ENCODE assay signal across 1 fruit fly cellular context in genomic region chr3L:2466411-2467015, dm6.
TF ChIP-seq lines count a peak whose summit lies in the region.

No protein-coding gene starts in this region.

TF ChIP-seq in whole organism, embryonic, 481 proteins besides CTCF, POLR2A, EP300 and RAD21 (continued from another document and continues in another):
- TF ChIP-seq toy (GFP tag; IDR thresholded peaks at IDR 0.05; lab: Robert Waterston, UW), result no peak
- no peak for TF ChIP-seq grn (GFP tag; optimal IDR thresholded peaks at IDR 0.05; lab: Kevin White, UChicago)
- TF ChIP-seq bab2 (GFP tag; optimal IDR thresholded peaks at IDR 0.05; lab: Kevin White, UChicago), result no peak
- TF ChIP-seq sisA (GFP tag; IDR thresholded peaks at IDR 0.05; lab: Robert Waterston, UW), result no peak
- peak; percentile 29 for TF ChIP-seq Blimp-1 (GFP tag; optimal IDR thresholded peaks at IDR 0.05; lab: Kevin White, UChicago)
- TF ChIP-seq fd102C (GFP tag; optimal IDR thresholded peaks at IDR 0.05; lab: Kevin White, UChicago), result peak; percentile 56
- TF ChIP-seq ro (GFP tag; IDR thresholded peaks at IDR 0.05; lab: Robert Waterston, UW), result no peak
- TF ChIP-seq luna (GFP tag; optimal IDR thresholded peaks at IDR 0.05; lab: Kevin White, UChicago), result peak; percentile 69
- peak; percentile 2 for TF ChIP-seq Dek (tag; optimal IDR thresholded peaks at IDR 0.05; lab: Kevin White, UChicago)
- peak; percentile 27 for TF ChIP-seq CG12155 (GFP tag; optimal IDR thresholded peaks at IDR 0.05; lab: Kevin White, UChicago)
- TF ChIP-seq CG7372 (GFP tag; IDR thresholded peaks at IDR 0.05; lab: Robert Waterston, UW), result no peak
- no peak for TF ChIP-seq CG17612 (GFP tag; IDR thresholded peaks at IDR 0.05; lab: Robert Waterston, UW)
- no peak for TF ChIP-seq Mrtf (GFP tag; IDR thresholded peaks at IDR 0.05; lab: Robert Waterston, UW)
- TF ChIP-seq Rfx (GFP tag; IDR thresholded peaks at IDR 0.05; lab: Robert Waterston, UW), result peak; percentile 54
- TF ChIP-seq MBD-R2 (GFP tag; IDR thresholded peaks at IDR 0.05; lab: Robert Waterston, UW), result 0 out of 2 replicates have a peak, but pooled peaks have one; percentile 20
- TF ChIP-seq CG8944 (GFP tag; optimal IDR thresholded peaks at IDR 0.05; lab: Kevin White, UChicago), result peak; percentile 8
- no peak for TF ChIP-seq Lim3 (GFP tag; IDR thresholded peaks at IDR 0.05; lab: Robert Waterston, UW)
- no peak for TF ChIP-seq sqz (GFP tag; optimal IDR thresholded peaks at IDR 0.05; lab: Kevin White, UChicago)
- TF ChIP-seq CG14667 (GFP tag; IDR thresholded peaks at IDR 0.05; lab: Robert Waterston, UW), result 0 out of 2 replicates have a peak, but pooled peaks have one; percentile 9
- TF ChIP-seq CG12236 (GFP tag; optimal IDR thresholded peaks at IDR 0.05; lab: Kevin White, UChicago), result no peak
- TF ChIP-seq Lhr (GFP tag; optimal IDR thresholded peaks at IDR 0.05; lab: Kevin White, UChicago), result peak; percentile 90
- TF ChIP-seq HLH4C (GFP tag; IDR thresholded peaks at IDR 0.05; lab: Robert Waterston, UW; ENCODE audit: partially characterized antibody), result peak; percentile 54; the same call in 2 of the 3 replicates
- peak; percentile 28 for TF ChIP-seq CG13424 (tag; optimal IDR thresholded peaks at IDR 0.05; lab: Kevin White, UChicago)
- peak; percentile 11; the same call in 1 of the 3 replicates for TF ChIP-seq row (GFP tag; IDR thresholded peaks at IDR 0.05; lab: Robert Waterston, UW)
- TF ChIP-seq CG9727 (GFP tag; optimal IDR thresholded peaks at IDR 0.05; lab: Kevin White, UChicago), result no peak
- no peak for TF ChIP-seq CG17361 (GFP tag; IDR thresholded peaks at IDR 0.05; lab: Robert Waterston, UW)
- no peak for TF ChIP-seq Oaz (GFP tag; IDR thresholded peaks at IDR 0.05; lab: Robert Waterston, UW)
- TF ChIP-seq CG13894 (tag; optimal IDR thresholded peaks at IDR 0.05; lab: Kevin White, UChicago), result peak; percentile 76
- TF ChIP-seq CG17568 (GFP tag; optimal IDR thresholded peaks at IDR 0.05; lab: Kevin White, UChicago), result peak; percentile 51
- no peak for TF ChIP-seq CG17802 (tag; optimal IDR thresholded peaks at IDR 0.05; lab: Kevin White, UChicago)
- no peak for TF ChIP-seq tup (GFP tag; optimal IDR thresholded peaks at IDR 0.05; lab: Kevin White, UChicago)
- TF ChIP-seq CG2678 (tag; optimal IDR thresholded peaks at IDR 0.05; lab: Kevin White, UChicago), result no peak
- TF ChIP-seq sens-2 (GFP tag; IDR thresholded peaks at IDR 0.05; lab: Robert Waterston, UW), result peak; percentile 42; the same call in 1 of the 2 replicates
- no peak for TF ChIP-seq Ada2b (GFP tag; IDR thresholded peaks at IDR 0.05; lab: Robert Waterston, UW)
- peak; percentile 6 for TF ChIP-seq CG1602 (GFP tag; optimal IDR thresholded peaks at IDR 0.05; lab: Kevin White, UChicago)
- TF ChIP-seq Hey (tag; optimal IDR thresholded peaks at IDR 0.05; lab: Kevin White, UChicago), result no peak
- peak; percentile 49 for TF ChIP-seq ac (GFP tag; optimal IDR thresholded peaks at IDR 0.05; lab: Kevin White, UChicago)
- TF ChIP-seq CG16815 (GFP tag; optimal IDR thresholded peaks at IDR 0.05; lab: Kevin White, UChicago), result no peak
- TF ChIP-seq vfl (GFP tag; optimal IDR thresholded peaks at IDR 0.05; lab: Kevin White, UChicago), result peak; percentile 30
- TF ChIP-seq CG9797 (GFP tag; optimal IDR thresholded peaks at IDR 0.05; lab: Kevin White, UChicago), result peak; percentile 88
- peak; percentile 67 for TF ChIP-seq Sry-δ (GFP tag; optimal IDR thresholded peaks at IDR 0.05; lab: Kevin White, UChicago)
- no peak for TF ChIP-seq tx (GFP tag; optimal IDR thresholded peaks at IDR 0.05; lab: Kevin White, UChicago)
- no peak for TF ChIP-seq CG2889 (GFP tag; IDR thresholded peaks at IDR 0.05; lab: Robert Waterston, UW)
- peak; percentile 20 for TF ChIP-seq CG2202 (tag; optimal IDR thresholded peaks at IDR 0.05; lab: Kevin White, UChicago)
- peak; percentile 29 for TF ChIP-seq zf30C (GFP tag; optimal IDR thresholded peaks at IDR 0.05; lab: Kevin White, UChicago)
- no peak for TF ChIP-seq zfh1 (GFP tag; IDR thresholded peaks at IDR 0.05; lab: Robert Waterston, UW)
- peak; percentile 51 for TF ChIP-seq bbx (GFP tag; IDR thresholded peaks at IDR 0.05; lab: Robert Waterston, UW; ENCODE audit: partially characterized antibody)
- no peak for TF ChIP-seq bcd (GFP tag; optimal IDR thresholded peaks at IDR 0.05; lab: Kevin White, UChicago)
- no peak for TF ChIP-seq CG16779 (GFP tag; IDR thresholded peaks at IDR 0.05; lab: Robert Waterston, UW)
- peak; percentile 86 for TF ChIP-seq vvl (GFP tag; IDR thresholded peaks at IDR 0.05; lab: Robert Waterston, UW)
- no peak for TF ChIP-seq danr (GFP tag; IDR thresholded peaks at IDR 0.05; lab: Robert Waterston, UW)
- TF ChIP-seq CG13624 (GFP tag; optimal IDR thresholded peaks at IDR 0.05; lab: Kevin White, UChicago), result peak; percentile 68
- no peak for TF ChIP-seq fd96Cb (tag; optimal IDR thresholded peaks at IDR 0.05; lab: Kevin White, UChicago)
- no peak for TF ChIP-seq Ssrp (tag; optimal IDR thresholded peaks at IDR 0.05; lab: Kevin White, UChicago)
- no peak for TF ChIP-seq BtbVII (GFP tag; optimal IDR thresholded peaks at IDR 0.05; lab: Kevin White, UChicago)
- TF ChIP-seq CG11696 (GFP tag; IDR thresholded peaks at IDR 0.05; lab: Robert Waterston, UW), result 0 out of 2 replicates have a peak, but pooled peaks have one; percentile 13
- TF ChIP-seq NfI (GFP tag; optimal IDR thresholded peaks at IDR 0.05; lab: Kevin White, UChicago), result peak; percentile 9
- no peak for TF ChIP-seq ssp (GFP tag; IDR thresholded peaks at IDR 0.05; lab: Robert Waterston, UW)
- no peak for TF ChIP-seq CG30431 (GFP tag; optimal IDR thresholded peaks at IDR 0.05; lab: Kevin White, UChicago)
- TF ChIP-seq gce (GFP tag; IDR thresholded peaks at IDR 0.05; lab: Robert Waterston, UW), result no peak
- peak; percentile 28; the same call in 1 of the 2 replicates for TF ChIP-seq CG14441 (GFP tag; IDR thresholded peaks at IDR 0.05; lab: Robert Waterston, UW)
- TF ChIP-seq PHDP (tag; optimal IDR thresholded peaks at IDR 0.05; lab: Kevin White, UChicago), result peak; percentile 35
- no peak for TF ChIP-seq CG31224 (GFP tag; IDR thresholded peaks at IDR 0.05; lab: Robert Waterston, UW)
- TF ChIP-seq Mes4 (GFP tag; optimal IDR thresholded peaks at IDR 0.05; lab: Kevin White, UChicago), result peak; percentile 41
- peak in 1 of 2 experiments; percentile 79 for TF ChIP-seq crp (GFP tag; optimal IDR thresholded peaks at IDR 0.05; lab: Kevin White, UChicago)
- TF ChIP-seq CG17186 (GFP tag; optimal IDR thresholded peaks at IDR 0.05; lab: Kevin White, UChicago), result peak; percentile 71
- TF ChIP-seq CG12219 (GFP tag; optimal IDR thresholded peaks at IDR 0.05; lab: Kevin White, UChicago), result peak; percentile 24
- no peak for TF ChIP-seq CG16863 (GFP tag; optimal IDR thresholded peaks at IDR 0.05; lab: Kevin White, UChicago)
- TF ChIP-seq CG11560 (tag; IDR thresholded peaks at IDR 0.05; lab: Robert Waterston, UW), result no peak
- peak; percentile 76 for TF ChIP-seq CG7987 (GFP tag; optimal IDR thresholded peaks at IDR 0.05; lab: Kevin White, UChicago)
- no peak for TF ChIP-seq disco-r (GFP tag; optimal IDR thresholded peaks at IDR 0.05; lab: Kevin White, UChicago)
- TF ChIP-seq grau (tag; optimal IDR thresholded peaks at IDR 0.05; lab: Kevin White, UChicago), result peak; percentile 52
- TF ChIP-seq CG9609 (GFP tag; optimal IDR thresholded peaks at IDR 0.05; lab: Kevin White, UChicago), result no peak
- peak; percentile 80 for TF ChIP-seq CG31365 (tag; optimal IDR thresholded peaks at IDR 0.05; lab: Kevin White, UChicago)
- peak; percentile 58; the same call in 1 of the 2 replicates for TF ChIP-seq CG5953 (GFP tag; IDR thresholded peaks at IDR 0.05; lab: Robert Waterston, UW)
- TF ChIP-seq CG17829 (tag; optimal IDR thresholded peaks at IDR 0.05; lab: Kevin White, UChicago), result peak; percentile 72
- no peak for TF ChIP-seq z (GFP tag; IDR thresholded peaks at IDR 0.05; lab: Robert Waterston, UW)
- no peak for TF ChIP-seq CG18011 (GFP tag; optimal IDR thresholded peaks at IDR 0.05; lab: Kevin White, UChicago)
- TF ChIP-seq NK7.1 (GFP tag; optimal IDR thresholded peaks at IDR 0.05; lab: Kevin White, UChicago), result no peak
- TF ChIP-seq Tbp (GFP tag; optimal IDR thresholded peaks at IDR 0.05; lab: Kevin White, UChicago), result peak; percentile 3
- no peak for TF ChIP-seq Lpt (GFP tag; optimal IDR thresholded peaks at IDR 0.05; lab: Kevin White, UChicago)
- no peak for TF ChIP-seq CG4424 (GFP tag; optimal IDR thresholded peaks at IDR 0.05; lab: Kevin White, UChicago)
- peak; percentile 90 for TF ChIP-seq E2f2 (GFP tag; IDR thresholded peaks at IDR 0.05; lab: Robert Waterston, UW)
- peak; percentile 69 for TF ChIP-seq lbe (GFP tag; optimal IDR thresholded peaks at IDR 0.05; lab: Kevin White, UChicago)
- TF ChIP-seq lmd (GFP tag; IDR thresholded peaks at IDR 0.05; lab: Robert Waterston, UW), result no peak; the same call in 1 of the 2 replicates
- TF ChIP-seq Vsx1 (GFP tag; optimal IDR thresholded peaks at IDR 0.05; lab: Kevin White, UChicago), result no peak
- peak; percentile 24 for TF ChIP-seq kni (GFP tag; optimal IDR thresholded peaks at IDR 0.05; lab: Kevin White, UChicago)
- no peak for TF ChIP-seq otp (GFP tag; IDR thresholded peaks at IDR 0.05; lab: Robert Waterston, UW)
- peak; percentile 67 for TF ChIP-seq her (GFP tag; optimal IDR thresholded peaks at IDR 0.05; lab: Kevin White, UChicago)
- no peak for TF ChIP-seq Sox102F (GFP tag; optimal IDR thresholded peaks at IDR 0.05; lab: Kevin White, UChicago)
- TF ChIP-seq Bdp1 (GFP tag; optimal IDR thresholded peaks at IDR 0.05; lab: Kevin White, UChicago), result no peak
- TF ChIP-seq lov (optimal IDR thresholded peaks at IDR 0.05; lab: Kevin White, UChicago), result no peak
- 0 out of 3 replicates have a peak, but pooled peaks have one; percentile 60 for TF ChIP-seq lov (GFP tag; IDR thresholded peaks at IDR 0.05; lab: Robert Waterston, UW)
- no peak for TF ChIP-seq btn (GFP tag; optimal IDR thresholded peaks at IDR 0.05; lab: Kevin White, UChicago)
- no peak for TF ChIP-seq slou (GFP tag; optimal IDR thresholded peaks at IDR 0.05; lab: Kevin White, UChicago)
- no peak for TF ChIP-seq az2 (GFP tag; optimal IDR thresholded peaks at IDR 0.05; lab: Kevin White, UChicago)
- TF ChIP-seq Optix (GFP tag; IDR thresholded peaks at IDR 0.05; lab: Robert Waterston, UW), result no peak
- TF ChIP-seq CG6765 (GFP tag; optimal IDR thresholded peaks at IDR 0.05; lab: Kevin White, UChicago), result peak; percentile 24
- no peak for TF ChIP-seq ems (GFP tag; optimal IDR thresholded peaks at IDR 0.05; lab: Kevin White, UChicago)
- no peak for TF ChIP-seq al (GFP tag; IDR thresholded peaks at IDR 0.05; lab: Robert Waterston, UW)
- TF ChIP-seq Dref (GFP tag; IDR thresholded peaks at IDR 0.05; lab: Robert Waterston, UW), result peak; percentile 62
- no peak for TF ChIP-seq CG30020 (tag; optimal IDR thresholded peaks at IDR 0.05; lab: Kevin White, UChicago)
- no peak for TF ChIP-seq eyg (GFP tag; optimal IDR thresholded peaks at IDR 0.05; lab: Kevin White, UChicago)
- no peak for TF ChIP-seq Hr78 (GFP tag; optimal IDR thresholded peaks at IDR 0.05; lab: Kevin White, UChicago)
- no peak for TF ChIP-seq Hr3 (GFP tag; optimal IDR thresholded peaks at IDR 0.05; lab: Kevin White, UChicago)
- no peak for TF ChIP-seq CG32767 (GFP tag; IDR thresholded peaks at IDR 0.05; lab: Robert Waterston, UW)
- TF ChIP-seq inv (GFP tag; IDR thresholded peaks at IDR 0.05; lab: Robert Waterston, UW; ENCODE audit: partially characterized antibody), result no peak; the same call in 1 of the 2 replicates
- TF ChIP-seq CG12744 (GFP tag; optimal IDR thresholded peaks at IDR 0.05; lab: Kevin White, UChicago), result no peak
- TF ChIP-seq CG33557 (GFP tag; optimal IDR thresholded peaks at IDR 0.05; lab: Kevin White, UChicago), result no peak
- TF ChIP-seq CG4404 (GFP tag; IDR thresholded peaks at IDR 0.05; lab: Robert Waterston, UW), result no peak
- TF ChIP-seq Awh (GFP tag; IDR thresholded peaks at IDR 0.05; lab: Robert Waterston, UW), result no peak
- no peak for TF ChIP-seq cwo (GFP tag; optimal IDR thresholded peaks at IDR 0.05; lab: Kevin White, UChicago)
- no peak for TF ChIP-seq CG10462 (GFP tag; optimal IDR thresholded peaks at IDR 0.05; lab: Kevin White, UChicago)
- TF ChIP-seq Abd-B (GFP tag; optimal IDR thresholded peaks at IDR 0.05; lab: Kevin White, UChicago), result no peak
- TF ChIP-seq Poxn (GFP tag; IDR thresholded peaks at IDR 0.05; lab: Robert Waterston, UW), result no peak
- TF ChIP-seq chm (GFP tag; IDR thresholded peaks at IDR 0.05; lab: Robert Waterston, UW), result 0 out of 2 replicates have a peak, but pooled peaks have one; percentile 8
- TF ChIP-seq Nf-YA (GFP tag; IDR thresholded peaks at IDR 0.05; lab: Robert Waterston, UW), result no peak
- peak; percentile 2 for TF ChIP-seq CG4328 (GFP tag; optimal IDR thresholded peaks at IDR 0.05; lab: Kevin White, UChicago)
- TF ChIP-seq CG8290 (GFP tag; optimal IDR thresholded peaks at IDR 0.05; lab: Kevin White, UChicago), result peak; percentile 69
- TF ChIP-seq CG8290 (tag; optimal IDR thresholded peaks at IDR 0.05; lab: Kevin White, UChicago), result peak in 1 of 2 experiments; percentile 67
- TF ChIP-seq mam (GFP tag; optimal IDR thresholded peaks at IDR 0.05; lab: Kevin White, UChicago), result no peak
- no peak for TF ChIP-seq CG7556 (GFP tag; optimal IDR thresholded peaks at IDR 0.05; lab: Kevin White, UChicago)
- no peak for TF ChIP-seq gt (GFP tag; IDR thresholded peaks at IDR 0.05; lab: Robert Waterston, UW)
- TF ChIP-seq Adf1 (GFP tag; IDR thresholded peaks at IDR 0.05; lab: Robert Waterston, UW), result peak; percentile 44; the same call in 1 of the 2 replicates
- no peak for TF ChIP-seq Camta (GFP tag; optimal IDR thresholded peaks at IDR 0.05; lab: Kevin White, UChicago)
- TF ChIP-seq NC2α (GFP tag; optimal IDR thresholded peaks at IDR 0.05; lab: Kevin White, UChicago), result peak; percentile 78
- peak; percentile 67 for TF ChIP-seq Fer1 (GFP tag; optimal IDR thresholded peaks at IDR 0.05; lab: Kevin White, UChicago)
- TF ChIP-seq bigmax (GFP tag; optimal IDR thresholded peaks at IDR 0.05; lab: Kevin White, UChicago), result no peak
- peak; percentile 74 for TF ChIP-seq zen2 (GFP tag; IDR thresholded peaks at IDR 0.05; lab: Robert Waterston, UW; ENCODE audit: partially characterized antibody)
- no peak for TF ChIP-seq org-1 (GFP tag; optimal IDR thresholded peaks at IDR 0.05; lab: Kevin White, UChicago)
- peak; percentile 45 for TF ChIP-seq gem (tag; optimal IDR thresholded peaks at IDR 0.05; lab: Kevin White, UChicago)
- TF ChIP-seq dan (GFP tag; IDR thresholded peaks at IDR 0.05; lab: Robert Waterston, UW), result no peak
- TF ChIP-seq seq (GFP tag; IDR thresholded peaks at IDR 0.05; lab: Robert Waterston, UW), result no peak
- peak; percentile 9 for TF ChIP-seq psq (GFP tag; optimal IDR thresholded peaks at IDR 0.05; lab: Kevin White, UChicago)
- TF ChIP-seq CG11093 (GFP tag; IDR thresholded peaks at IDR 0.05; lab: Robert Waterston, UW), result no peak
